Fruit fly (Drosophila melanogaster) whole organism, pupa: ENCODE results near the gene Csp.

Experiments used
- CG10348 ChIP-seq: fragments of 200-800 bp; sonication (Bioruptor generic); IDR thresholded peaks from 2 replicates; pipeline ENCODE4 v1.3.6; 2022; ENCODE audit warnings: missing biosample characterization, missing genetic modification characterization
- CG12605 ChIP-seq: fragments of 200-800 bp; sonication (Bioruptor generic); IDR thresholded peaks from 2 replicates; pipeline ENCODE4 v1.3.6; 2022; ENCODE audit warnings: missing biosample characterization, missing genetic modification characterization
- CG13204 ChIP-seq: fragments of 200-800 bp; sonication (Bioruptor generic); optimal IDR thresholded peaks from 2 replicates; lab custom pipeline; 2018; ENCODE audit warnings: missing biosample characterization, mild to moderate bottlenecking, missing genetic modification characterization, moderate library complexity
- CG14655 ChIP-seq: fragments of 200-800 bp; sonication (Bioruptor generic); optimal IDR thresholded peaks from 3 replicates; lab custom pipeline; 2017; ENCODE audit warnings: mild to moderate bottlenecking, missing biosample characterization, missing genetic modification reagents, missing genetic modification characterization
- CG15710 ChIP-seq: fragments of 200-800 bp; sonication (Bioruptor generic); optimal IDR thresholded peaks from 2 replicates; lab custom pipeline; 2018; ENCODE audit warnings: missing biosample characterization, mild to moderate bottlenecking, missing genetic modification characterization, moderate library complexity
- CG17806 ChIP-seq: fragments of 200-800 bp; sonication (Bioruptor generic); optimal IDR thresholded peaks from 2 replicates; lab custom pipeline; 2018; ENCODE audit warnings: missing biosample characterization, mild to moderate bottlenecking, missing genetic modification characterization, moderate library complexity
- CG32121 ChIP-seq: fragments of 200-800 bp; sonication (Bioruptor generic); IDR thresholded peaks from 2 replicates; pipeline ENCODE4 v1.3.6; 2022; ENCODE audit warnings: missing biosample characterization, missing genetic modification characterization
- CG34367 ChIP-seq: fragments of 200-800 bp; sonication (Bioruptor generic); optimal IDR thresholded peaks from 2 replicates; lab custom pipeline; 2018; ENCODE audit warnings: missing biosample characterization, mild to moderate bottlenecking, missing genetic modification characterization
- CG4496 ChIP-seq: fragments of 200-800 bp; sonication (Bioruptor generic); IDR thresholded peaks from 3 replicates; pipeline ENCODE4 v1.3.6; 2022; ENCODE audit warnings: missing biosample characterization, missing genetic modification characterization
- CG8159 ChIP-seq: fragments of 200-800 bp; sonication (Bioruptor generic); optimal IDR thresholded peaks from 3 replicates; lab custom pipeline; 2018; ENCODE audit warnings: missing biosample characterization, mild to moderate bottlenecking, missing genetic modification characterization, moderate library complexity
- CG8301 ChIP-seq: fragments of 200-800 bp; sonication (Bioruptor generic); optimal IDR thresholded peaks from 2 replicates; lab custom pipeline; 2018; ENCODE audit warnings: missing biosample characterization, mild to moderate bottlenecking, missing genetic modification characterization
- CG9948 ChIP-seq: fragments of 200-800 bp; sonication (Bioruptor generic); optimal IDR thresholded peaks from 2 replicates; lab custom pipeline; 2018; ENCODE audit warnings: missing biosample characterization, mild to moderate bottlenecking, missing genetic modification characterization, moderate library complexity
- D1 ChIP-seq: fragments of 200-800 bp; sonication (Bioruptor generic); optimal IDR thresholded peaks from 2 replicates; lab custom pipeline; 2018; ENCODE audit warnings: missing biosample characterization, mild to moderate bottlenecking, missing genetic modification characterization, moderate library complexity
- EcR ChIP-seq: fragments of 200-800 bp; sonication (Bioruptor generic); optimal IDR thresholded peaks from 3 replicates; lab custom pipeline; 2019; ENCODE audit warnings: missing biosample characterization, missing genetic modification characterization, mild to moderate bottlenecking, moderate library complexity, missing genetic modification reagents
- Ets98B ChIP-seq: fragments of 200-800 bp; sonication (Bioruptor generic); IDR thresholded peaks from 2 replicates; pipeline ENCODE4 v1.3.6; 2022; ENCODE audit warnings: missing biosample characterization, missing genetic modification characterization
- Pif1A ChIP-seq: fragments of 200-800 bp; sonication (Bioruptor generic); optimal IDR thresholded peaks from 3 replicates; lab custom pipeline; 2016; ENCODE audit warnings: missing biosample characterization, missing genetic modification characterization
- Pif1B ChIP-seq: fragments of 200-800 bp; sonication (Bioruptor generic); optimal IDR thresholded peaks from 3 replicates; lab custom pipeline; 2016; ENCODE audit warnings: missing biosample characterization, missing genetic modification characterization
- Snoo ChIP-seq: fragments of 200-800 bp; sonication (Bioruptor generic); optimal IDR thresholded peaks from 3 replicates; lab custom pipeline; 2017; ENCODE audit warnings: missing biosample characterization, mild to moderate bottlenecking, missing genetic modification characterization, inconsistent platforms
- fd96Ca ChIP-seq: fragments of 200-800 bp; sonication (Bioruptor generic); IDR thresholded peaks from 3 replicates; pipeline ENCODE4 v1.3.6; 2022; ENCODE audit warnings: missing biosample characterization, missing genetic modification characterization
- gl ChIP-seq: fragments of 200-800 bp; sonication (Bioruptor generic); optimal IDR thresholded peaks from 2 replicates; lab custom pipeline; 2018; ENCODE audit warnings: missing biosample characterization, mild to moderate bottlenecking, missing genetic modification characterization
- rn ChIP-seq: fragments of 200-800 bp; sonication (Bioruptor generic); IDR thresholded peaks from 2 replicates; pipeline ENCODE4 v1.3.6; 2022; ENCODE audit warnings: missing biosample characterization, missing genetic modification characterization

The Csp gene

DNA sequence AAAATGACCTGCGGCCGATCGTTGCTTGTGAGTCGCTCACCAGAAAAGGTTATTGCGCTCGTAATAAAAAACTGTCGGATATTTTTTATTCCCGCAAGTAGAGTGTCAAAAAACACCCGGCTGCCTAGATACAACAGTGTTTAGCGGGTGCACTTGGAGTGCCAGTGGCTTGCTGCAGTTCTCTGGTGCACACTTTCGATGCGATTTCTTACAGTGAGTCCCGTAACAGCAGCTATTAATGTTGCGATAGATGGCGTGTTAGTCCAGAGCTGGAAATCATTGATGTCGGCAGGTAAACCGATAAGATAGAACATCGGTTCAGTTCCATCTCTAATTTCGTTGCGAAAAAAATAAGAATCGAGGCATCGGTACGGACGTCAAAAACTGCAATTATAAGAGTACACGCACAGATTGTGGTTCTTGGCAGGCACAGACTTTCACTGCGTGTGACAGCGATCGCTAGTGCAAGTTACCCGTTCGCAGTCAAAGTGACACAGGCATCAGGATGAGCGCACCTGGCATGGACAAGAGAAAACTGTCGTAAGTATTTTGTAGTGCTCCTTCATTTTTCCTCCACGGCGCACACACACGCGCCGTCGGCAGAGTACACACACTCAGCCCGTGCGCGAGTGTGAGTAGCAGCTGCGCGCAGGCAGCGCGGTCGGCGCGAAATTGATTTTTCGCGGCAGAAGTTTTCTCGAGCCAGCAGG, at the start of gene Csp:
Gene Csp, plus strand, starts transcription at position 135 of the 710 bp plus-strand sequence.
- TF ChIP-seq CG8159 (tag; lab: Kevin White, UChicago) (no peak), Pif1A (GFP tag; lab: Kevin White, UChicago) (no peak), CG4496 (GFP tag; lab: Robert Waterston, UW) (peak; percentile 36; the same call in 2 of the 3 replicates), CG32121 (peak; percentile 34; the same call in 1 of the 2 replicates), EcR (GFP tag; lab: Kevin White, UChicago) (peak; percentile 65), fd96Ca (0 out of 3 replicates have a peak, but pooled peaks have one; percentile 11)
- TF ChIP-seq, all 21 proteins: peak for 4

DNA sequence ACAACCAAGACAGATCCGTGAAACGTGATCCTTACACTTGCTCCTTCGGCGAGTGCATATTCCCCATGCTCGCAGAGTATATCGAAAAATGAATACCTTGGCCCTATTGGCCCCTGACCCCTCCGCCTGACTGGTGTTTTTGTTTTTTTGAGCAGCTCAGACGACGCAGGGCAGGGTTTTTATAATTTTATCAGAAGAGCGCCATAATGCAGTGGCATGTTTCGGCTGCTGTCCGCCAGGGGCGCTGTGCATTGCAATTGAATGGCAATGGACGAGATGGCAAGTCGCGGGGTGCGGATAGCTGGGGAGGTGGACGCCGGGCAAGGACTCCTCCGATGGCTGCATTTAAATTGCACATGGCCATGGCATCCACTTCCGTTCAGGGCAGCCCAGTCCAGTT, 44.1 kb upstream of the Csp start:
- no peak for TF ChIP-seq CG8159 (tag; lab: Kevin White, UChicago)
- TF ChIP-seq rn (GFP tag; lab: Robert Waterston, UW) = no peak
- no peak for TF ChIP-seq CG13204 (GFP tag; lab: Kevin White, UChicago)
- TF ChIP-seq CG8301 (tag; lab: Kevin White, UChicago) = no peak
- no peak for TF ChIP-seq gl (tag; lab: Kevin White, UChicago)
- TF ChIP-seq CG4496 (GFP tag; lab: Robert Waterston, UW) = no peak
- no peak for TF ChIP-seq fd96Ca
- no peak for TF ChIP-seq Pif1A (GFP tag; lab: Kevin White, UChicago)
- no peak for TF ChIP-seq CG14655 (GFP tag; lab: Kevin White, UChicago)
- TF ChIP-seq CG32121 = no peak
- TF ChIP-seq CG15710 = no peak
- no peak for TF ChIP-seq CG17806
- TF ChIP-seq, all 21 proteins: peak for 0

DNA sequence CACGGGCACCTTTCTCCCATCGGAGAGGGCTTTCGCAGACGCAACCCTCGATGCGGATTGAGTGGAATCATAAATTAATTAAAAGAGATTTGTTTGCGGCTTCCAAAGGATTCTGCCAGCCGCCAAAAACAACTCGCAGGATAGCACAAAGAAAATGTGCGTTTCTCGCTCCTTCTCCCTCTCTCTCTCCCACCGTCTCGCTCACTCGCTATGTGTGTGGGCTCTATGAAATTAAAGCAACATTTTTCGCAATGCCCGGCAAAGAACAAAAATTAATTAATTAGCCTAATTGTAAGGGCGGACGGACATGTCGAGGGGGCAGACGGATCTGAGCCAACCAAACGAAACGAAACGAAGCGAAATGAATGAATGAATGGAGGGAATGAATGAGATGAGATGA, 29.5 kb upstream of the Csp start:
- TF ChIP-seq CG17806 = no peak

DNA sequence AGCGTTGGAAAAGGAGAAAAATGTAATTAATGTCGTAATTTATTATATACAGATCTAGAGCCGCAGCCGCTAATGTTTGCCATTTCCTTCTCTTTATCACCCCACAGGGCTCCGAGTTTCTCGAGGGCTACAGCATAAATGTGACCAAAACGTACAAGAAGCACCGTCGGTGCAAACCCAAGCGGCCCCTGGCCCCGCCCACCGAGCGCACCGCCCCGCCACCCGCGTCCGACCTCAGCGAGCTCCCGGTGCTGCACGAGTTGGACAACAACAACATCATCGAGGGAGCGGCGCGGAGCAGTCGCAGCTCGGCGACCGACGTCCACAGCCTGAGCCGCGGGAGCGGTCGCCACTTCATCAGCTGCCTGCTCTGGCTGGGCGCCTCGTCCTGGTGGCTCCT, 24.9 kb upstream of the Csp start:
- TF ChIP-seq gl (tag; lab: Kevin White, UChicago) (no peak), CG8159 (tag; lab: Kevin White, UChicago) (no peak), CG15710 (no peak), CG34367 (tag; lab: Kevin White, UChicago) (no peak), rn (GFP tag; lab: Robert Waterston, UW) (no peak), CG12605 (GFP tag; lab: Robert Waterston, UW) (no peak), CG10348 (GFP tag; lab: Robert Waterston, UW) (no peak), EcR (GFP tag; lab: Kevin White, UChicago) (no peak), CG4496 (GFP tag; lab: Robert Waterston, UW) (no peak), CG14655 (GFP tag; lab: Kevin White, UChicago) (no peak), CG13204 (GFP tag; lab: Kevin White, UChicago) (no peak), CG17806 (no peak), CG8301 (tag; lab: Kevin White, UChicago) (no peak), CG32121 (no peak), Snoo (tag; lab: Kevin White, UChicago) (no peak), Ets98B (GFP tag; lab: Robert Waterston, UW) (no peak)
- TF ChIP-seq, all 21 proteins: peak for 0

DNA sequence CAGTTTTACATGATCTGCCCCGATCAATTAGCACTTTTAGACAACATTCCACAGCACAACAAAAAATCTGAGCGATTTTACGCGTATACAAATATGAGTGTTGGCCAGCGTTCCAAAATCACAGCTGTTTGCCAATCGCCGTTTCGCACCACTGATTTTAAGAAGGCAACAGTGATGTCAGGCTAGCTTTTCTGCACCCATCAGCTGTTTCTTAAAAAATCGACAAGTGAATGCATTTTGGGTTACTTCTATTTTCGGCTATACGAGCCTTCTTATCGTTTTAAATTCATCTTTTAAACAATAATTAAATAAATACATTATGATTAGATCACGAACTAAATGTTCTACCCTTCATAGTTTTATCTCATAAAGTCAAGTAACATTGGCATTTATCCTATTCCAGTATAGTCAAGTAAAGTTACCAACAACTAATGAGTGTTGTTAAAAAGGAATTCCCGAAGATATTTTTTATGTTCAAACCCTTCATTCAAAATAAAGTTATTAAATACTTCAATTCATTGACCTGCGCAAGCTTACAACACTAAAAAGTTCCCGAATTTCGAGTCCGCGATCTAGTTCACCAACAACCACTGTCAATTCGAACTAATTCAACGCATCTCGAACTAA, 4.3 kb upstream of the Csp start, which contains the start of the genes Rich and Ddx1:
Gene Rich, minus strand, starts transcription at position 125 of the 627 bp plus-strand sequence.
Gene Ddx1, plus strand, starts transcription at position 573 of the 627 bp plus-strand sequence.
- TF ChIP-seq Pif1B (GFP tag; lab: Kevin White, UChicago) = peak; percentile 4
- TF ChIP-seq CG14655 (GFP tag; lab: Kevin White, UChicago) = no peak
- peak; percentile 26 for TF ChIP-seq CG15710
- TF ChIP-seq fd96Ca = no peak
- TF ChIP-seq CG17806 = no peak
- no peak for TF ChIP-seq gl (tag; lab: Kevin White, UChicago)
- TF ChIP-seq CG32121 = no peak
- TF ChIP-seq Ets98B (GFP tag; lab: Robert Waterston, UW) = no peak; the same call in 1 of the 2 replicates
- TF ChIP-seq D1 (tag; lab: Kevin White, UChicago) = no peak
- no peak for TF ChIP-seq CG12605 (GFP tag; lab: Robert Waterston, UW)
- TF ChIP-seq rn (GFP tag; lab: Robert Waterston, UW) = no peak
- peak; percentile 49; the same call in 2 of the 3 replicates for TF ChIP-seq CG4496 (GFP tag; lab: Robert Waterston, UW)
- no peak for TF ChIP-seq CG34367 (tag; lab: Kevin White, UChicago)
- TF ChIP-seq CG8301 (tag; lab: Kevin White, UChicago) = no peak
- peak; percentile 25 for TF ChIP-seq CG9948 (tag; lab: Kevin White, UChicago)
- TF ChIP-seq EcR (GFP tag; lab: Kevin White, UChicago) = peak; percentile 51
- TF ChIP-seq Snoo (tag; lab: Kevin White, UChicago) = no peak
- peak; percentile 37 for TF ChIP-seq CG8159 (tag; lab: Kevin White, UChicago)
- TF ChIP-seq CG10348 (GFP tag; lab: Robert Waterston, UW) = no peak
- TF ChIP-seq CG13204 (GFP tag; lab: Kevin White, UChicago) = no peak
- no peak for TF ChIP-seq Pif1A (GFP tag; lab: Kevin White, UChicago)

DNA sequence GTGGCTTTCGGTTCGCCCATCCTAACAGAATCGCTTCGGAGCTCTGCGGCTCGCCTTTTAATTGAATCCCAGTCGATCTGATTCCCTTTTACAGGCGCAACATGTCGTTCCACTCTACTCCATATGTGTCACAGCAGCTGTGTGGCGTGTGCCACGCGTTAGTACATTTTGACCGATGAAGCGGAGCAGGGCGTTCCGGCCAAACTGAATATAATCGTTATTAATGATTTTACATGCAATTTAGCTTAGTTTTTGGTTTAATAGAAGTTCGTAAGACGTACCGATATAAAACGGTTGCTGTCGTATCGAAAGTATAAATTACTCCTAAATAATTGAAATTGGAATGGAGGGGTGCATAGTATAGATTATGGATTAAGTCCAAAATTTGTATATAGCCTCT, 647 bp upstream of the Csp start, which contains the start of gene CG11523:
Gene CG11523, minus strand, starts transcription at position 145 of the 400 bp plus-strand sequence.
- TF ChIP-seq Snoo (tag; lab: Kevin White, UChicago) = no peak
- TF ChIP-seq CG12605 (GFP tag; lab: Robert Waterston, UW) = peak; percentile 39; the same call in 1 of the 2 replicates
- no peak for TF ChIP-seq EcR (GFP tag; lab: Kevin White, UChicago)
- TF ChIP-seq CG4496 (GFP tag; lab: Robert Waterston, UW) = peak; percentile 37; the same call in 2 of the 3 replicates
- no peak for TF ChIP-seq gl (tag; lab: Kevin White, UChicago)
- TF ChIP-seq CG13204 (GFP tag; lab: Kevin White, UChicago) = no peak
- TF ChIP-seq fd96Ca = no peak
- 0 out of 2 replicates have a peak, but pooled peaks have one; percentile 7 for TF ChIP-seq Ets98B (GFP tag; lab: Robert Waterston, UW)
- TF ChIP-seq CG15710 = peak; percentile 26
- no peak for TF ChIP-seq Pif1B (GFP tag; lab: Kevin White, UChicago)
- TF ChIP-seq CG8159 (tag; lab: Kevin White, UChicago) = peak; percentile 37
